Worm (Caenorhabditis elegans): ENCODE measurements around the gene trx-3.
A peak's percentile ranks its signal among the peaks of the same experiment; 100 is the strongest.

The trx-3 gene

ce11 chrIV:4470885-4471772, 15.7 kb upstream of the trx-3 start (continued):
- TF ChIP-seq nhr-19 (GFP tag; conservative IDR thresholded peaks at IDR 0.05) (peak; percentile 34), unc-130 (tag; optimal IDR thresholded peaks at IDR 0.05) (no peak), fos-1 (tag; optimal IDR thresholded peaks at IDR 0.05) (no peak), grh-1 (GFP tag; IDR thresholded peaks at IDR 0.05) (no peak), sox-4 (tag; optimal IDR thresholded peaks at IDR 0.05) (no peak), nhr-237 (tag; optimal IDR thresholded peaks at IDR 0.05) (no peak), zag-1 (tag; optimal IDR thresholded peaks at IDR 0.05) (no peak), dpl-1 (GFP tag; optimal IDR thresholded peaks at IDR 0.05) (peak; percentile 57 to 75 (median 65)), efl-3 (GFP tag; optimal IDR thresholded peaks at IDR 0.05) (no peak), hlh-4 (tag; optimal IDR thresholded peaks at IDR 0.05) (no peak), elt-2 (tag; optimal IDR thresholded peaks at IDR 0.05) (no peak), elt-3 (tag; optimal IDR thresholded peaks at IDR 0.05) (peak in 1 of 6 experiments; percentile 33), lin-39 (tag; optimal IDR thresholded peaks at IDR 0.05) (no peak), nhr-47 (tag; optimal IDR thresholded peaks at IDR 0.05) (peak; percentile 11), egl-13 (tag; optimal IDR thresholded peaks at IDR 0.05) (no peak), Y116A8C.19 (tag; optimal IDR thresholded peaks at IDR 0.05; ENCODE audit: borderline replicate concordance) (no peak), nhr-12 (tag; optimal IDR thresholded peaks at IDR 0.05) (no peak), nhr-84 (tag; optimal IDR thresholded peaks at IDR 0.05) (no peak), irx-1 (tag; optimal IDR thresholded peaks at IDR 0.05) (no peak), egl-27 (tag; optimal IDR thresholded peaks at IDR 0.05) (no peak), nhr-71 (tag; optimal IDR thresholded peaks at IDR 0.05) (peak; percentile 47), tbx-2 (tag; optimal IDR thresholded peaks at IDR 0.05) (peak; percentile 11), nhr-28 (tag; optimal IDR thresholded peaks at IDR 0.05) (no peak), lin-14 (GFP tag; optimal IDR thresholded peaks at IDR 0.05) (peak; percentile 55), snu-23 (GFP tag; optimal IDR thresholded peaks at IDR 0.05) (peak; percentile 37), tlp-1 (tag; optimal IDR thresholded peaks at IDR 0.05) (no peak), pax-3 (tag; optimal IDR thresholded peaks at IDR 0.05) (no peak), lsy-2 (tag; optimal IDR thresholded peaks at IDR 0.05) (peak; percentile 17 to 35), C04F5.9 (tag; optimal IDR thresholded peaks at IDR 0.05) (no peak), ceh-63 (GFP tag; optimal IDR thresholded peaks at IDR 0.05) (no peak), unc-62 (GFP tag; optimal IDR thresholded peaks at IDR 0.05) (no peak), lin-15B (tag; optimal IDR thresholded peaks at IDR 0.05) (no peak), jun-1 (tag; optimal IDR thresholded peaks at IDR 0.05) (no peak), aly-2 (tag; optimal IDR thresholded peaks at IDR 0.05) (no peak), hlh-17 (GFP tag; optimal IDR thresholded peaks at IDR 0.05; ENCODE audit: borderline replicate concordance) (no peak), lin-13 (GFP tag; optimal IDR thresholded peaks at IDR 0.05) (peak; percentile 3), unc-86 (tag; optimal IDR thresholded peaks at IDR 0.05) (peak; percentile 21), swsn-7 (tag; optimal IDR thresholded peaks at IDR 0.05) (peak; percentile 19), ztf-11 (tag; optimal IDR thresholded peaks at IDR 0.05) (peak in 1 of 2 experiments; percentile 38), efl-1 (optimal IDR thresholded peaks at IDR 0.05) (peak; percentile 57 to 77), efl-1 (GFP tag; optimal IDR thresholded peaks at IDR 0.05 in 1 of 2) (peak; percentile 78 to 97), xbp-1 (tag; optimal IDR thresholded peaks at IDR 0.05) (no peak)
